Fruit fly (Drosophila melanogaster): ENCODE measurements around the gene uif.

Gene uif

dm6 chr2L:7038404-7039341, 28.5 kb upstream of the uif start:
- TF ChIP-seq usp (GFP tag; optimal IDR thresholded peaks at IDR 0.05) (no peak), EcR (GFP tag; optimal IDR thresholded peaks at IDR 0.05) (peak in 1 of 2 experiments; percentile 47)

DNA sequence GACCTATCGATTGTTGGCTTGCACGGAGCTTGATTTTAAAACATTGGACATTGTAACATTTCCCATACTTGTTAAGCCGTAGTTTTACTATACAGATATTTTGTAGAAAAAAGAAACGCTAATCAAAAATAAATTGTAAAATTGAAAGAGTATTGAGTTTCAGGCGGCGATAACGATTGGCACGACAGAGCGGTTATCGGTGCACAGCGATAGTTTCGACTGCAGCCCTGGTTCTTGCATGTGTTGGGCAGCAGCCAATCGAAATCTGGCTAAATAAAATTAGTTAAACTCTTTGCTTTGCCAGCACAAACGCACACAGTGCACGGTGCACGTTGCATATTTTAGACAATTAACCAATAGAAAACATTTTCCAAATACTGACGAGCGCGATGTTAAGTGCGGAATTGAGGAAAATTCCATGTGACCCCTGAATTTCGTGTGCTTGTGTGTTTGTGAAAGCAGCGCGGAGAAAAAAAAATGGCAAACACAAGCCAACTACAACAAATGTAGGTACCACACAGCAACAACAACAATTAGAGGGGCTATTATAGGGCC, 27.7 kb upstream of the uif start, which contains the start of gene milt:
Gene milt, plus strand, starts transcription at position 51 of the 555 bp plus-strand sequence.
- TF ChIP-seq usp (GFP tag; optimal IDR thresholded peaks at IDR 0.05) (no peak), EcR (GFP tag; optimal IDR thresholded peaks at IDR 0.05) (peak in 1 of 2 experiments; percentile 37), CG8478 (optimal IDR thresholded peaks at IDR 0.05) (peak; percentile 27), pan (optimal IDR thresholded peaks at IDR 0.05) (no peak), psq (optimal IDR thresholded peaks at IDR 0.05) (no peak), Dll (optimal IDR thresholded peaks at IDR 0.05) (no peak)

- TF ChIP-seq psq (optimal IDR thresholded peaks at IDR 0.05) (no peak), CG8478 (optimal IDR thresholded peaks at IDR 0.05) (no peak)
Observed at dm6 chr2L:7033100-7033675, 23.0 kb upstream of the uif start.

- no peak for TF ChIP-seq CG8478 (optimal IDR thresholded peaks at IDR 0.05)
- TF ChIP-seq usp (GFP tag; optimal IDR thresholded peaks at IDR 0.05), result no peak
- TF ChIP-seq EcR (GFP tag; optimal IDR thresholded peaks at IDR 0.05), result no peak
- TF ChIP-seq pan (optimal IDR thresholded peaks at IDR 0.05), result no peak
- no peak for TF ChIP-seq Dll (optimal IDR thresholded peaks at IDR 0.05)
- no peak for TF ChIP-seq psq (optimal IDR thresholded peaks at IDR 0.05)
Observed at dm6 chr2L:7032517-7032951, 22.4 kb upstream of the uif start, which contains the start of the genes Rab30 and Caper. Gene Rab30, minus strand, starts transcription at chr2L:7032606. Gene Caper, plus strand, starts transcription at chr2L:7032721.

DNA sequence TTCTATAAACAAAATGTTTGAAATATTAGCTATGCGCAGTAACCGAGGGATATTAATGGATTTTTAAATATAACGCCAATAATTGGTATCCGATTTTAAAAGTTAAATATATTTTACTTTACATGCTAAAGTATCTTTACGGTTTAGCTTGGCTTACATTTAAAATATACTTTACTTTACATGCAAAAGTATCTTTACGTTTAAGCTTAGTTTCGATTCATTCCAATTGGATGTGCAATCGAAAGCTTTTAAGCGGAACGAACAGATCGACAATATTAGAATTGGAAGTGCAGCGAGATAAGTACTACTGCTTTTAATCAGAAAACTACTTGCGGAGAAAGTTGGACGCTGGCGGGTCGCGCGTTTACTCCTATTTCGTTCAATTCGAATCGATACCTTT, 18.8 kb upstream of the uif start:
- TF ChIP-seq Dll (optimal IDR thresholded peaks at IDR 0.05) (no peak), usp (GFP tag; optimal IDR thresholded peaks at IDR 0.05) (no peak), EcR (GFP tag; optimal IDR thresholded peaks at IDR 0.05) (no peak)

- TF ChIP-seq CG8478 (optimal IDR thresholded peaks at IDR 0.05) (no peak), EcR (GFP tag; optimal IDR thresholded peaks at IDR 0.05) (no peak), usp (GFP tag; optimal IDR thresholded peaks at IDR 0.05) (no peak), Dll (optimal IDR thresholded peaks at IDR 0.05) (no peak), pan (optimal IDR thresholded peaks at IDR 0.05) (no peak), psq (optimal IDR thresholded peaks at IDR 0.05) (no peak)
Observed at dm6 chr2L:7028440-7028839, 18.3 kb upstream of the uif start.

DNA sequence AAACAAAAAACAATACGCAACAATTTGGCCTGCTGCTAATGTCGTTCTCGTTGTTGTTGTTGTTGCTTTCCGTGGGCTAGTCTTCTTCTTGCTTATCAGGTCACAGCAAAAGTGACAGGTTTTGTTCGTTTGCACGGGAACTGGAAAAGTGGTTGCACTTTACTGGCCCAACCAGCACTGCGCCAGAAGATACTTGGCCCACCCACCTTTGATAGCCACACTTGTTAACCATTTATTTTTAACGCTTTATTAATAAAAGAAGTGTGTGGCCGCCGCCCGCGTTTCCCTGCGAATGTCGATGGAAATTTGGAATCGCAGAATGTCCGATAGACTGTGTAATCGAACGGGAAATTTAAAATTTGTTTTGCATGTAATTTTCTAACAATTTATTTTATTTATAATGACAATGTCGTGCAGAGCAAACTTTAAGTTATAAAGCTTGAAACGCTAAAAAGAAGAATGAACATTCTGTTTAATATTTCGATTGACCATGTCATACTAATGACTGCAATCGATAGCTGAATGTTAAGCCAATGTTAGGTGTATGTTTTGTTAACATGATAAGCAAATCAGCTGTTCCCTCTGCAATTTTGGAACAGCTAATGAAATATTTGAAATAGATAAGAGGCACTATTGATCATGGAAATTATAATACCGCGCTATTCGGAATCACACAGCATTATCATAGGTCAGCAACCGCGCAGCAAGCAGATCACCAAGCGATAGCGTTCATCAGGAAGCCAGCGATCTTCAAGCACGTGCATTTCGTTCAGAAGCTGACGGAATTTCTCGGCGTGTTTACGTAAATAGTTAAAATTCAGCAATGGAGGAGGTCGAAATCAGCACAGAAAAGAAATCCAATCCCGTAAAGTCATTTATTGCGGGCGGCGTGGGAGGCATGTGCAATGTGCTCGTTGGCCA, 17.1 kb upstream of the uif start, which contains the start of the genes CG31908 and MME1:
Gene CG31908, minus strand, starts transcription at position 402 of the 921 bp plus-strand sequence.
Gene MME1, plus strand, starts transcription at position 539 of the 921 bp plus-strand sequence.
- no peak for TF ChIP-seq psq (optimal IDR thresholded peaks at IDR 0.05)
- TF ChIP-seq usp (GFP tag; optimal IDR thresholded peaks at IDR 0.05), result no peak
- TF ChIP-seq EcR (GFP tag; optimal IDR thresholded peaks at IDR 0.05), result no peak
- no peak for TF ChIP-seq Dll (optimal IDR thresholded peaks at IDR 0.05)
- TF ChIP-seq pan (optimal IDR thresholded peaks at IDR 0.05), result no peak
- TF ChIP-seq CG8478 (optimal IDR thresholded peaks at IDR 0.05), result no peak

DNA sequence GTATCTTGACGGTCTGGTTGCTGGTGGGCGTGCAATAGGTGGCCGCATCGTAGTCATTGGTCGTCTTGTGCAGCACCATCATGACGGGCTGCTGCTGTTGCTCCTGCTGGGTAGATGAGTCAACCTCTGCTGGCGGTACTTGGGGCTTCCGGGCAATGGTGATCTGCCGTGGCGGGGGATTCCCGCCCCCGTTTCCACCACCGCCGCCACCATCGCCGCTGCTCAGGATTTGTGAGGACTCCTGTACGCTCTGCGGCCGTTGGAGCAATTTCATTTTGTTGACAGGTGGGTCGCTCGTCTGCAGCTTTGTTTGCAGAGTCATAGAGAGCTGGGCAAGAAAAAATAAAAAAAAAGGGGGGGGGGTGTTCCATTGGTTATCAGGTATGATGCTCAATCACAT, 16.1 kb upstream of the uif start:
- no peak for TF ChIP-seq psq (optimal IDR thresholded peaks at IDR 0.05)
- no peak for TF ChIP-seq Dll (optimal IDR thresholded peaks at IDR 0.05)
- no peak for TF ChIP-seq CG8478 (optimal IDR thresholded peaks at IDR 0.05)
- TF ChIP-seq usp (GFP tag; optimal IDR thresholded peaks at IDR 0.05), result no peak
- no peak for TF ChIP-seq pan (optimal IDR thresholded peaks at IDR 0.05)
- no peak for TF ChIP-seq EcR (GFP tag; optimal IDR thresholded peaks at IDR 0.05)

DNA sequence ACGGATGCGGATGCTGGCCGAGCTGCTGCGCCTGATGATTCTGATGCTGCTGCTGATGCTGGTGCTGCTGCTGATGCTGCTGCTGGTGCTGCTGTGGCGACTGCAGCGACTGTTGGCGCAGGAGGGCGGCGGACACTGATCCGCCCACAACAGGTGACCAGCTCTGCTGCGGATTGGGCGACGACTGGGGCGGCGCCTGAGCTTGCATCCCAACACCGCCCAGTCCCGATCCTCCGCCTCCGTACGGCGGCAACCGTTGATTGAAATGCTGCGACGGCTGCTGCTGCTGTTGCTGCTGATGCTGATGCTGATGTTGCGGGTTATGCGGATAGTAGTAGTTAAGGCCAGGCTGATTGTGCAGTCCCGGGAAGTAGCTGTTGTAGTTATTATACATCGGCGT, 15.1 kb upstream of the uif start:
- TF ChIP-seq psq (optimal IDR thresholded peaks at IDR 0.05) (no peak), CG8478 (optimal IDR thresholded peaks at IDR 0.05) (no peak), usp (GFP tag; optimal IDR thresholded peaks at IDR 0.05) (no peak), EcR (GFP tag; optimal IDR thresholded peaks at IDR 0.05) (no peak), pan (optimal IDR thresholded peaks at IDR 0.05) (no peak)

dm6 chr2L:7023614-7024259, 13.6 kb upstream of the uif start, which contains the start of gene Gart:
Gene Gart, minus strand, starts transcription at chr2L:7023898.
- TF ChIP-seq psq (optimal IDR thresholded peaks at IDR 0.05), result no peak
- no peak for TF ChIP-seq Dll (optimal IDR thresholded peaks at IDR 0.05)
- TF ChIP-seq usp (GFP tag; optimal IDR thresholded peaks at IDR 0.05), result no peak
- TF ChIP-seq EcR (GFP tag; optimal IDR thresholded peaks at IDR 0.05), result no peak
- no peak for TF ChIP-seq pan (optimal IDR thresholded peaks at IDR 0.05)
- TF ChIP-seq CG8478 (optimal IDR thresholded peaks at IDR 0.05), result no peak

DNA sequence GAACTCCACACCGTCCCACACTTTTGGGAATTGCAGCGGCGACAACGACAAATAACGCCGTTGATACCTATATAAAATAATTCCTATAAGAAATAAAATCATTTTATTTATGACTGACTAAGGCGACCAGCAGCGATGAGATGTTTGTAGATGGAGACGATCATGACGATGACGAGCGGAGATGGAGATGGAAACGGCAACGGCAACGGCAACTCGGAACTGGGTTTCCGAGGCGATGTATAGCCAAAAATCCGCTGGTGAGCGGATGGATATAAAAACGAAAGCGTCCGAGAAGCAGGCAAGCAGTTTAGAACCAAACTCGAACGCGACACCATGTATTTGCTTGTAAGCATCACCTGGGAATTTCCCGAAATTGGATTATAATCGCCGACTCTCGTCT, 11.2 kb upstream of the uif start, which contains the start of gene Pcp:
Gene Pcp, plus strand, starts transcription at position 301 of the 400 bp plus-strand sequence.
- no peak for TF ChIP-seq CG8478 (optimal IDR thresholded peaks at IDR 0.05)
- TF ChIP-seq psq (optimal IDR thresholded peaks at IDR 0.05), result no peak
- no peak for TF ChIP-seq usp (GFP tag; optimal IDR thresholded peaks at IDR 0.05)
- TF ChIP-seq pan (optimal IDR thresholded peaks at IDR 0.05), result no peak
- TF ChIP-seq EcR (GFP tag; optimal IDR thresholded peaks at IDR 0.05), result no peak
- no peak for TF ChIP-seq Dll (optimal IDR thresholded peaks at IDR 0.05)
